Fruit fly (Drosophila melanogaster) whole organism, embryonic: Measurements from ENCODE around the gene mmd.
A peak's percentile ranks its signal among the peaks of the same experiment; 100 is the strongest.

ENCODE experiments used
- ATbp ChIP-seq: fragments of 200-800 bp; sonication (Bioruptor generic); optimal IDR thresholded peaks from 2 replicates; lab custom pipeline; 2017; ENCODE audit warnings: missing biosample characterization, mild to moderate bottlenecking, missing genetic modification characterization, missing genetic modification reagents
- Abd-B ChIP-seq: fragments of 200-800 bp; sonication (Bioruptor generic); optimal IDR thresholded peaks from 2 replicates; lab custom pipeline; 2018; ENCODE audit warnings: missing biosample characterization, mild to moderate bottlenecking, missing genetic modification characterization, moderate library complexity
- Atf-2 ChIP-seq: fragments of 200-800 bp; sonication (Bioruptor generic); optimal IDR thresholded peaks from 2 replicates; lab custom pipeline; 2016; ENCODE audit warnings: missing biosample characterization, missing genetic modification characterization
- Atf3 ChIP-seq: fragments of 200-800 bp; sonication (Bioruptor generic); optimal IDR thresholded peaks from 3 replicates; lab custom pipeline; 2016; ENCODE audit warnings: missing biosample characterization, missing genetic modification characterization
- B-H1 ChIP-seq: fragments of 200-800 bp; sonication (Bioruptor generic); IDR thresholded peaks from 3 replicates; pipeline ENCODE4 v1.3.6; 2022; ENCODE audit warnings: missing biosample characterization, missing genetic modification characterization
- Bgb ChIP-seq: fragments of 200-800 bp; sonication (Bioruptor generic); IDR thresholded peaks from 2 replicates; pipeline ENCODE4 v1.3.6; 2022; ENCODE audit warnings: missing biosample characterization, missing genetic modification characterization; ENCODE audit not compliant: partially characterized antibody
- Blimp-1 ChIP-seq: fragments of 200-800 bp; sonication (Bioruptor generic); optimal IDR thresholded peaks from 3 replicates; lab custom pipeline; 2018; ENCODE audit warnings: missing biosample characterization, missing genetic modification characterization, mild to moderate bottlenecking, moderate library complexity, missing genetic modification reagents
- CG10431 ChIP-seq: fragments of 200-800 bp; sonication (Bioruptor generic); optimal IDR thresholded peaks from 3 replicates; lab custom pipeline; 2018; ENCODE audit warnings: missing biosample characterization, mild to moderate bottlenecking, missing genetic modification characterization
- CG15601 ChIP-seq: fragments of 200-800 bp; sonication (Bioruptor generic); optimal IDR thresholded peaks from 3 replicates; lab custom pipeline; 2019; ENCODE audit warnings: missing biosample characterization, mild to moderate bottlenecking, missing genetic modification characterization, moderate library complexity
- CG1602 ChIP-seq: fragments of 200-800 bp; sonication (Bioruptor generic); optimal IDR thresholded peaks from 3 replicates; lab custom pipeline; 2016; ENCODE audit warnings: missing biosample characterization, missing genetic modification characterization
- CG1603 ChIP-seq: fragments of 200-800 bp; sonication (Bioruptor generic); optimal IDR thresholded peaks from 2 replicates; lab custom pipeline; 2019; ENCODE audit warnings: missing biosample characterization, mild to moderate bottlenecking, missing genetic modification characterization, moderate library complexity
- CG2116 ChIP-seq: fragments of 200-800 bp; sonication (Bioruptor generic); optimal IDR thresholded peaks from 3 replicates; lab custom pipeline; 2018; ENCODE audit warnings: missing biosample characterization, mild to moderate bottlenecking, missing genetic modification characterization
- CG2199 ChIP-seq: fragments of 200-800 bp; sonication (Bioruptor generic); IDR thresholded peaks from 3 replicates; pipeline ENCODE4 v1.3.6; 2022; ENCODE audit warnings: missing biosample characterization, missing genetic modification characterization
- CG2202 ChIP-seq: fragments of 200-800 bp; sonication (Bioruptor generic); optimal IDR thresholded peaks from 2 replicates; lab custom pipeline; 2018; ENCODE audit warnings: missing biosample characterization, mild to moderate bottlenecking, missing genetic modification characterization
- CG34376 ChIP-seq: fragments of 200-800 bp; sonication (Bioruptor generic); optimal IDR thresholded peaks from 2 replicates; lab custom pipeline; 2018; ENCODE audit warnings: missing biosample characterization, mild to moderate bottlenecking, missing genetic modification characterization
- CG34422 ChIP-seq: fragments of 200-800 bp; sonication (Bioruptor generic); IDR thresholded peaks from 3 replicates; pipeline ENCODE4 v1.3.6; 2022; ENCODE audit warnings: missing biosample characterization, missing genetic modification characterization
- CG3995 ChIP-seq: fragments of 200-800 bp; sonication (Bioruptor generic); optimal IDR thresholded peaks from 3 replicates; lab custom pipeline; 2016; ENCODE audit warnings: missing biosample characterization, missing genetic modification characterization
- CG4282 ChIP-seq: fragments of 200-800 bp; sonication (Bioruptor generic); optimal IDR thresholded peaks from 2 replicates; lab custom pipeline; 2016; ENCODE audit warnings: missing biosample characterization, missing genetic modification characterization
- CG7786 ChIP-seq: fragments of 200-800 bp; sonication (Bioruptor generic); optimal IDR thresholded peaks from 2 replicates; lab custom pipeline; 2016; ENCODE audit warnings: missing biosample characterization, missing genetic modification characterization
- CG8388 ChIP-seq: fragments of 200-800 bp; sonication (Bioruptor generic); optimal IDR thresholded peaks from 2 replicates; lab custom pipeline; 2019; ENCODE audit warnings: missing biosample characterization, mild to moderate bottlenecking, missing genetic modification characterization, moderate library complexity
- CG8924 ChIP-seq: fragments of 200-800 bp; optimal IDR thresholded peaks from 3 replicates; lab custom pipeline; 2019; ENCODE audit warnings: missing biosample characterization, mild to moderate bottlenecking, missing genetic modification characterization, moderate library complexity
- CG9817 ChIP-seq: fragments of 200-800 bp; sonication (Bioruptor generic); optimal IDR thresholded peaks from 2 replicates; lab custom pipeline; 2018; ENCODE audit warnings: missing biosample characterization, mild to moderate bottlenecking, missing genetic modification characterization, moderate library complexity
- CG9876 ChIP-seq: fragments of 200-800 bp; sonication (Bioruptor generic); optimal IDR thresholded peaks from 2 replicates; lab custom pipeline; 2016; ENCODE audit warnings: missing biosample characterization, missing genetic modification characterization
- CoRest ChIP-seq: fragments of 200-800 bp; sonication (Bioruptor generic); optimal IDR thresholded peaks from 3 replicates; lab custom pipeline; 2018; ENCODE audit warnings: missing biosample characterization, mild to moderate bottlenecking, missing genetic modification characterization, moderate library complexity
- D ChIP-seq, 2 experiments: fragments of 200-800 bp in 1 of 2; fragments of >200 bp in 1 of 2; sonication (Bioruptor generic) in 1 of 2; optimal IDR thresholded peaks; 2 replicates in 1 of 2; 3 replicates in 1 of 2; lab custom pipeline; 2017; ENCODE audit warnings: mild to moderate bottlenecking in 1 of 2, missing biosample characterization in 1 of 2, missing genetic modification characterization in 1 of 2, missing genetic modification reagents in 1 of 2
- Dbx ChIP-seq: fragments of 200-800 bp; sonication (Bioruptor generic); IDR thresholded peaks from 3 replicates; pipeline ENCODE4 v1.3.6; 2022; ENCODE audit warnings: missing biosample characterization, missing genetic modification characterization
- ERR ChIP-seq: fragments of 200-800 bp; sonication (Bioruptor generic); optimal IDR thresholded peaks from 2 replicates; lab custom pipeline; 2016; ENCODE audit warnings: missing biosample characterization, missing genetic modification characterization
- HLH3B ChIP-seq: fragments of 200-800 bp; sonication (Bioruptor generic); IDR thresholded peaks from 2 replicates; pipeline ENCODE4 v1.3.6; 2022; ENCODE audit warnings: missing biosample characterization, missing genetic modification characterization
- Hand ChIP-seq: fragments of 200-800 bp; sonication (Bioruptor generic); optimal IDR thresholded peaks from 2 replicates; lab custom pipeline; 2017; ENCODE audit warnings: mild to moderate bottlenecking, missing biosample characterization, missing genetic modification reagents, missing genetic modification characterization
- Kr ChIP-seq: fragments of 200-800 bp; sonication (Bioruptor generic); optimal IDR thresholded peaks from 2 replicates; lab custom pipeline; 2017; ENCODE audit warnings: missing biosample characterization, mild to moderate bottlenecking, missing genetic modification characterization
- MTF-1 ChIP-seq: fragments of 200-800 bp; sonication (Bioruptor generic); optimal IDR thresholded peaks from 2 replicates; lab custom pipeline; 2018; ENCODE audit warnings: missing biosample characterization, mild to moderate bottlenecking, missing genetic modification characterization, borderline replicate concordance
- Myb ChIP-seq: fragments of 200-800 bp; sonication (Bioruptor generic); optimal IDR thresholded peaks from 2 replicates; lab custom pipeline; 2016; ENCODE audit warnings: missing biosample characterization, missing genetic modification characterization
- TFAM ChIP-seq: fragments of 200-800 bp; sonication (Bioruptor generic); optimal IDR thresholded peaks from 2 replicates; lab custom pipeline; 2017; ENCODE audit warnings: missing biosample characterization, missing genetic modification characterization, inconsistent platforms
- abd-A ChIP-seq: fragments of 200-800 bp; sonication (Bioruptor generic); optimal IDR thresholded peaks from 3 replicates; lab custom pipeline; 2019; ENCODE audit warnings: missing biosample characterization, mild to moderate bottlenecking, missing genetic modification characterization, moderate library complexity
- chif ChIP-seq, 2 experiments: fragments of 200-800 bp; sonication (Bioruptor generic); optimal IDR thresholded peaks; 3 replicates each; lab custom pipeline; 2016; ENCODE audit warnings: missing biosample characterization in 2 of 2, missing genetic modification characterization in 2 of 2
- corto ChIP-seq: fragments of 200-800 bp; sonication (Bioruptor generic); optimal IDR thresholded peaks from 2 replicates; lab custom pipeline; 2016; ENCODE audit warnings: missing biosample characterization, mild to moderate bottlenecking, missing genetic modification characterization, moderate library complexity
- crol ChIP-seq: fragments of 200-800 bp; sonication (Bioruptor generic); IDR thresholded peaks from 2 replicates; pipeline ENCODE4 v1.3.6; 2022; ENCODE audit warnings: missing biosample characterization, missing genetic modification characterization
- danr ChIP-seq: fragments of 200-800 bp; sonication (Bioruptor generic); IDR thresholded peaks from 2 replicates; pipeline ENCODE4 v1.3.6; 2022; ENCODE audit warnings: missing biosample characterization, missing genetic modification characterization
- emc ChIP-seq: fragments of 200-800 bp; sonication (Bioruptor generic); optimal IDR thresholded peaks from 2 replicates; lab custom pipeline; 2016; ENCODE audit warnings: missing biosample characterization, missing genetic modification characterization
- gsb ChIP-seq: fragments of 200-800 bp; sonication (Bioruptor generic); IDR thresholded peaks from 2 replicates; pipeline ENCODE4 v1.3.6; 2022; ENCODE audit warnings: missing biosample characterization, missing genetic modification characterization
- gsb-n ChIP-seq: fragments of 200-800 bp; sonication (Bioruptor generic); optimal IDR thresholded peaks from 3 replicates; lab custom pipeline; 2018; ENCODE audit warnings: missing biosample characterization, mild to moderate bottlenecking, missing genetic modification characterization
- hkb ChIP-seq, 2 experiments: fragments of 200-800 bp in 1 of 2; fragments of >200 bp in 1 of 2; sonication (Bioruptor generic) in 1 of 2; IDR thresholded peaks in 1 of 2; optimal IDR thresholded peaks in 1 of 2; 2 replicates each; pipeline versions ENCODE4 v1.3.6 to Lab custom; 2017 to 2022; ENCODE audit warnings: missing biosample characterization in 1 of 2, missing genetic modification characterization in 1 of 2
- inv ChIP-seq: fragments of 200-800 bp; sonication (Bioruptor generic); IDR thresholded peaks from 2 replicates; pipeline ENCODE4 v1.3.6; 2022; ENCODE audit warnings: missing biosample characterization, missing genetic modification characterization; ENCODE audit not compliant: partially characterized antibody
- kay ChIP-seq: fragments of 200-800 bp; sonication (Bioruptor generic); optimal IDR thresholded peaks from 2 replicates; lab custom pipeline; 2016; ENCODE audit warnings: missing biosample characterization, missing genetic modification characterization
- lbe ChIP-seq: fragments of 200-800 bp; sonication (Bioruptor generic); optimal IDR thresholded peaks from 2 replicates; lab custom pipeline; 2016; ENCODE audit warnings: missing biosample characterization, mild to moderate bottlenecking, missing genetic modification characterization
- luna ChIP-seq: fragments of 200-800 bp; sonication (Bioruptor generic); optimal IDR thresholded peaks from 2 replicates; lab custom pipeline; 2016; ENCODE audit warnings: missing biosample characterization, missing genetic modification characterization
- pum ChIP-seq: fragments of 200-800 bp; sonication (Bioruptor generic); optimal IDR thresholded peaks from 2 replicates; lab custom pipeline; 2016; ENCODE audit warnings: missing biosample characterization, missing genetic modification characterization
- slbo ChIP-seq: fragments of 200-800 bp; sonication (Bioruptor generic); IDR thresholded peaks from 2 replicates; pipeline ENCODE4 v1.3.6; 2022; ENCODE audit warnings: missing biosample characterization, missing genetic modification characterization
- toy ChIP-seq: fragments of 200-800 bp; sonication (Bioruptor generic); IDR thresholded peaks from 2 replicates; pipeline ENCODE4 v1.3.6; 2022; ENCODE audit warnings: missing biosample characterization, missing genetic modification characterization
- trem ChIP-seq: fragments of 200-800 bp; optimal IDR thresholded peaks from 3 replicates; lab custom pipeline; 2019; ENCODE audit warnings: missing biosample characterization, mild to moderate bottlenecking, missing genetic modification characterization, moderate library complexity
- usp ChIP-seq: fragments of >200 bp; optimal IDR thresholded peaks from 2 replicates; lab custom pipeline; 2017; ENCODE audit warnings: missing biosample characterization, missing genetic modification characterization

mmd gene

DNA sequence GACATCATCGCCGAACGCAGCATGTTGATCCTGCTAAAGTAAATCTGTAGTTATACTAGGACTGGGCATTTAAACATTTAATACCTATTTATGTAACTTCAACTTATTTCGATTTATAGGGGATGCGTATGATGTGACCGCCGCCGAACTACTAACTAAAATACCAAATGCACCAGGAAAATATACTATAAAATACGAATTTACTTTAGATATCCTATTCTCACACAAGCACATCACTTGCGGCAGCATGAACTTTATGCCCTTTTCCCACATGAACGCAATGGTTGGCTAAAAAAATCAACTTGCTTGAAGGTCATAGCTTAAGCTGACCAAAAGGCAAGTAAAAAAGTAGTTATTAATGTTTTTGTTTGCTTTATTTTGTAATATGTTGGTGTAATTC, 13.7 kb upstream of the mmd start, which contains the start of gene ND-20 (continued):
- peak; percentile 8 for TF ChIP-seq CG3995 (GFP tag; lab: Kevin White, UChicago)
- no peak for TF ChIP-seq corto (GFP tag; lab: Kevin White, UChicago)
- TF ChIP-seq Hand = no peak
- no peak for TF ChIP-seq CG2199 (GFP tag; lab: Robert Waterston, UW)
- peak; percentile 87 for TF ChIP-seq ERR (GFP tag; lab: Kevin White, UChicago)
- TF ChIP-seq lbe = no peak
- no peak for TF ChIP-seq CG34376 (GFP tag; lab: Kevin White, UChicago)
- no peak for TF ChIP-seq gsb-n (tag; lab: Kevin White, UChicago)
- TF ChIP-seq Atf-2 (GFP tag; lab: Kevin White, UChicago) = no peak
- TF ChIP-seq CG15601 (tag; lab: Kevin White, UChicago) = no peak
- no peak for TF ChIP-seq hkb (optimal IDR thresholded peaks at IDR 0.05; lab: Kevin White, UChicago)
- no peak for TF ChIP-seq hkb (GFP tag; IDR thresholded peaks at IDR 0.05; lab: Robert Waterston, UW)
- no peak for TF ChIP-seq gsb (GFP tag; lab: Robert Waterston, UW)
- no peak for TF ChIP-seq danr (GFP tag; lab: Robert Waterston, UW)
- TF ChIP-seq Dbx = no peak
- TF ChIP-seq toy (GFP tag; lab: Robert Waterston, UW) = no peak
- no peak for TF ChIP-seq ATbp (GFP tag; lab: Kevin White, UChicago)
- no peak for TF ChIP-seq Blimp-1
- no peak for TF ChIP-seq Abd-B (GFP tag; lab: Kevin White, UChicago)
- TF ChIP-seq Atf3 (GFP tag; lab: Kevin White, UChicago) = no peak
- TF ChIP-seq inv (GFP tag; lab: Robert Waterston, UW) = no peak
- TF ChIP-seq CG7786 = no peak
- no peak for TF ChIP-seq CG2202 (tag; lab: Kevin White, UChicago)
- TF ChIP-seq CG1603 (tag; lab: Kevin White, UChicago) = peak; percentile 86
- no peak for TF ChIP-seq CG1602
- TF ChIP-seq kay = no peak
- no peak for TF ChIP-seq MTF-1 (GFP tag; lab: Kevin White, UChicago)
- peak; percentile 22 for TF ChIP-seq pum (GFP tag; lab: Kevin White, UChicago)
- no peak for TF ChIP-seq HLH3B
- TF ChIP-seq CG9817 = no peak
- peak; percentile 28 for TF ChIP-seq CG8924
- no peak for TF ChIP-seq CG10431 (GFP tag; lab: Kevin White, UChicago)
- no peak for TF ChIP-seq slbo (GFP tag; lab: Robert Waterston, UW)
- TF ChIP-seq CG4282 (GFP tag; lab: Kevin White, UChicago) = no peak
- TF ChIP-seq luna (GFP tag; lab: Kevin White, UChicago) = no peak
- peak; percentile 48 for TF ChIP-seq CoRest (tag; lab: Kevin White, UChicago)
- TF ChIP-seq abd-A (tag; lab: Kevin White, UChicago) = no peak
- peak; percentile 11 for TF ChIP-seq Myb (GFP tag; lab: Kevin White, UChicago)
- no peak for TF ChIP-seq CG8388 (GFP tag; lab: Kevin White, UChicago)
- no peak for TF ChIP-seq emc (GFP tag; lab: Kevin White, UChicago)
- TF ChIP-seq CG2116 (GFP tag; lab: Kevin White, UChicago) = peak; percentile 11
- TF ChIP-seq CG34422 = no peak
- TF ChIP-seq D (optimal IDR thresholded peaks at IDR 0.05; lab: Kevin White, UChicago) = no peak
- TF ChIP-seq D (GFP tag; optimal IDR thresholded peaks at IDR 0.05; lab: Kevin White, UChicago) = no peak
- TF ChIP-seq trem (tag; lab: Kevin White, UChicago) = peak; percentile 31
- TF ChIP-seq TFAM (GFP tag; lab: Kevin White, UChicago) = no peak
- no peak for TF ChIP-seq usp (GFP tag; lab: Kevin White, UChicago)
- TF ChIP-seq chif (GFP tag; optimal IDR thresholded peaks at IDR 0.05; lab: Kevin White, UChicago) = no peak
- no peak for TF ChIP-seq B-H1
- no peak for TF ChIP-seq crol (GFP tag; lab: Robert Waterston, UW)
- TF ChIP-seq Kr (GFP tag; lab: Kevin White, UChicago) = no peak
- peak; percentile 18 for TF ChIP-seq CG9876
- TF ChIP-seq Bgb = no peak
